Fruit fly (Drosophila melanogaster): ENCODE data around the gene CG9915.

DNA sequence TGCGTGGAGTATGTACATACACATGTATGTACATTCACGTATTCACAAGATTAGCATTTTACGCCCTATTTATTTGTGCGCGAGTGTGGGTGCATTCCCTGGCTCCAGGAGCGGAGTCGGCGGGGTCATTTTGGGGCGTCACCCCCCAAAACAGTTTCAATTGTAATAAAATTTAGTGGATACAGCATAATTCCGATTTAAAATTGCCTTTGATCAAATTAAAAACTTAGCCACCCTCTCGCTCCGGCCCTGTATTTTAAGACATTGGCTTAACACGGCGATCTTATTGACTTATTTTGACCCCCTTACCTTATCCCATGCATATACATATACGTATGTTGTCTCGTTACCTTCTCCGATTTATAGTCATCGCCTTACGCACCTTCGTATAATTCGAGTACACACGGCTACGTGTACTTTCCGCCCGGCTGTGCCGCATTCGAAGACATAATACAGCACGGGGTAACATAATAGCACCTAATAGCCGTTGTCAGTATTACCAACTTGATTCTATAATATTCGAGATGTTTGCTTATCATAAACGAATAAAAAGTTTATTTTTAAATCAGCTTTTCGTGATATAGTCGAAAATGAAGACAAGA lies 33.5 kb downstream of the CG9915 start:
- peak; percentile 92 for TF ChIP-seq CG32121 (GFP tag; IDR thresholded peaks at IDR 0.05)
- TF ChIP-seq EcR (GFP tag; optimal IDR thresholded peaks at IDR 0.05) = peak; percentile 0
- peak; percentile 50 for TF ChIP-seq CG13204 (GFP tag; optimal IDR thresholded peaks at IDR 0.05)
- peak; percentile 84 for TF ChIP-seq CG10348 (GFP tag; IDR thresholded peaks at IDR 0.05)
- TF ChIP-seq CG8301 (tag; optimal IDR thresholded peaks at IDR 0.05) = peak; percentile 78
- peak; percentile 84 for TF ChIP-seq CG14655 (GFP tag; optimal IDR thresholded peaks at IDR 0.05)
- peak; percentile 86 for TF ChIP-seq Pif1A (GFP tag; optimal IDR thresholded peaks at IDR 0.05)
- TF ChIP-seq CG17806 (tag; optimal IDR thresholded peaks at IDR 0.05) = peak; percentile 81
- peak; percentile 69 for TF ChIP-seq gl (tag; optimal IDR thresholded peaks at IDR 0.05)
- peak; percentile 84 for TF ChIP-seq Pif1B (GFP tag; optimal IDR thresholded peaks at IDR 0.05)
- TF ChIP-seq CG8159 (tag; optimal IDR thresholded peaks at IDR 0.05) = peak; percentile 86
- TF ChIP-seq CG12605 (GFP tag; IDR thresholded peaks at IDR 0.05) = peak; percentile 82; the same call in 1 of the 2 replicates

All from whole organism, pupa.